Worm (Caenorhabditis elegans): ENCODE results near the gene hach-1.

DNA sequence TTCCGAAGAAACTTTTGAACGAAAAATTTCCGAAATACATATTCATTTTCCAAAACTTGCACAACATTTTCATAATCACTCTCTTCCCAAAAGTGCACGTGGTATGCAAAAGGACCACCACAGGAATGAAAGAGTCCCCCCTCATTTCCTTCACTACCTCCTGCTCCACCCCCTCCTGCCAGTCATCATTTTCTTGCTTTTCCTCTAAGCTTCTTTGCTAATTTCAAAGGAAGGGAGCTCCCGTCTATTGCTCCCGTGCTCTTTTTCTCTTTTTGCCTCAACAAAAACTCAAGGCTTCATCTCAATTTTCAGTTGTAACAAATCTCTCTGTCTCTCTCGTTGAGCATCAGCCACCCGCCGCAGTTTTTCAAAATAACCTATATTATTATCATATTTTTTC is 17.6 kb downstream of the hach-1 start:
- no peak for TF ChIP-seq pha-4 (tag; optimal IDR thresholded peaks at IDR 0.05)
- no peak for TF ChIP-seq ceh-48 (tag; optimal IDR thresholded peaks at IDR 0.05)
- no peak for TF ChIP-seq hlh-8 (tag; optimal IDR thresholded peaks at IDR 0.05)

Data from whole organism, late embryonic.